Fruit fly (Drosophila melanogaster) whole organism, embryonic: Measurements from ENCODE around the gene Oseg1.
A peak's percentile ranks its signal among the peaks of the same experiment; 100 is the strongest.

ENCODE experiments used
- ATbp ChIP-seq: fragments of 200-800 bp; sonication (Bioruptor generic); optimal IDR thresholded peaks from 2 replicates; lab custom pipeline; 2017; ENCODE audit warnings: missing biosample characterization, mild to moderate bottlenecking, missing genetic modification characterization, missing genetic modification reagents
- Antp ChIP-seq: fragments of 200-800 bp; sonication (Bioruptor generic); optimal IDR thresholded peaks from 3 replicates; lab custom pipeline; 2016; ENCODE audit warnings: missing biosample characterization, missing genetic modification characterization
- B-H1 ChIP-seq: fragments of 200-800 bp; sonication (Bioruptor generic); IDR thresholded peaks from 3 replicates; pipeline ENCODE4 v1.3.6; 2022; ENCODE audit warnings: missing biosample characterization, missing genetic modification characterization
- Blimp-1 ChIP-seq: fragments of 200-800 bp; sonication (Bioruptor generic); optimal IDR thresholded peaks from 3 replicates; lab custom pipeline; 2018; ENCODE audit warnings: missing biosample characterization, missing genetic modification characterization, mild to moderate bottlenecking, moderate library complexity, missing genetic modification reagents
- BtbVII ChIP-seq: fragments of 200-800 bp; sonication (Bioruptor generic); optimal IDR thresholded peaks from 3 replicates; lab custom pipeline; 2017; ENCODE audit warnings: missing biosample characterization, mild to moderate bottlenecking, missing genetic modification characterization
- CG10147 ChIP-seq: fragments of 200-800 bp; sonication (Bioruptor generic); optimal IDR thresholded peaks from 2 replicates; lab custom pipeline; 2019; ENCODE audit warnings: missing biosample characterization, mild to moderate bottlenecking, missing genetic modification characterization, moderate library complexity
- CG10462 ChIP-seq: fragments of 200-800 bp; sonication (Bioruptor generic); optimal IDR thresholded peaks from 2 replicates; lab custom pipeline; 2016; ENCODE audit warnings: missing biosample characterization, missing genetic modification characterization
- CG11696 ChIP-seq: fragments of 200-800 bp; sonication (Bioruptor generic); IDR thresholded peaks from 2 replicates; pipeline ENCODE4 v1.3.6; 2022; ENCODE audit warnings: missing biosample characterization, missing genetic modification characterization
- CG12769 ChIP-seq: fragments of 200-800 bp; sonication (Bioruptor generic); optimal IDR thresholded peaks from 2 replicates; lab custom pipeline; 2019; ENCODE audit warnings: missing biosample characterization, mild to moderate bottlenecking, missing genetic modification characterization, moderate library complexity
- CG13624 ChIP-seq: fragments of 200-800 bp; sonication (Bioruptor generic); optimal IDR thresholded peaks from 2 replicates; lab custom pipeline; 2016; ENCODE audit warnings: missing biosample characterization, missing genetic modification characterization
- CG16779 ChIP-seq: fragments of 200-800 bp; sonication (Bioruptor generic); IDR thresholded peaks from 2 replicates; pipeline ENCODE4 v1.3.6; 2022; ENCODE audit warnings: missing biosample characterization, missing genetic modification characterization
- CG17802 ChIP-seq: fragments of 200-800 bp; sonication (Bioruptor generic); optimal IDR thresholded peaks from 2 replicates; lab custom pipeline; 2018; ENCODE audit warnings: missing biosample characterization, mild to moderate bottlenecking, missing genetic modification characterization, moderate library complexity
- CG17829 ChIP-seq: fragments of 200-800 bp; optimal IDR thresholded peaks from 2 replicates; lab custom pipeline; 2019; ENCODE audit warnings: missing biosample characterization, mild to moderate bottlenecking, missing genetic modification characterization, moderate library complexity
- CG18262 ChIP-seq: fragments of 200-800 bp; optimal IDR thresholded peaks from 3 replicates; lab custom pipeline; 2019; ENCODE audit warnings: missing biosample characterization, mild to moderate bottlenecking, missing genetic modification characterization, moderate library complexity
- CG18476 ChIP-seq: fragments of 200-800 bp; sonication (Bioruptor generic); optimal IDR thresholded peaks from 2 replicates; lab custom pipeline; 2016; ENCODE audit warnings: missing biosample characterization, mild to moderate bottlenecking, missing genetic modification characterization
- CG3847 ChIP-seq: fragments of 200-800 bp; sonication (Bioruptor generic); IDR thresholded peaks from 2 replicates; pipeline ENCODE4 v1.3.6; 2022; ENCODE audit warnings: missing biosample characterization, missing genetic modification characterization
- CG4707 ChIP-seq: fragments of 200-800 bp; sonication (Bioruptor generic); optimal IDR thresholded peaks from 2 replicates; lab custom pipeline; 2018; ENCODE audit warnings: missing biosample characterization, mild to moderate bottlenecking, missing genetic modification characterization, moderate library complexity
- CG4854 ChIP-seq: fragments of 200-800 bp; sonication (Bioruptor generic); optimal IDR thresholded peaks from 2 replicates; lab custom pipeline; 2016; ENCODE audit warnings: missing biosample characterization, missing genetic modification characterization, inconsistent platforms
- CG6683 ChIP-seq: fragments of 200-800 bp; sonication (Bioruptor generic); optimal IDR thresholded peaks from 2 replicates; lab custom pipeline; 2017; ENCODE audit warnings: missing biosample characterization, mild to moderate bottlenecking, missing genetic modification characterization, missing genetic modification reagents
- CG7839 ChIP-seq: fragments of 200-800 bp; sonication (Bioruptor generic); optimal IDR thresholded peaks from 3 replicates; lab custom pipeline; 2018; ENCODE audit warnings: missing biosample characterization, mild to moderate bottlenecking, missing genetic modification characterization, moderate library complexity
- CG8765 ChIP-seq: fragments of 200-800 bp; sonication (Bioruptor generic); IDR thresholded peaks from 2 replicates; pipeline ENCODE4 v1.3.6; 2022; ENCODE audit warnings: missing biosample characterization, missing genetic modification characterization
- CG9932 ChIP-seq: fragments of 200-800 bp; sonication (Bioruptor generic); IDR thresholded peaks from 2 replicates; pipeline ENCODE4 v1.3.6; 2022; ENCODE audit warnings: missing biosample characterization, missing genetic modification characterization
- Dref ChIP-seq: fragments of 200-800 bp; sonication (Bioruptor generic); IDR thresholded peaks from 2 replicates; pipeline ENCODE4 v1.3.6; 2022; ENCODE audit warnings: missing biosample characterization, missing genetic modification characterization
- H15 ChIP-seq: fragments of 200-800 bp; sonication (Bioruptor generic); IDR thresholded peaks from 3 replicates; pipeline ENCODE4 v1.3.6; 2022; ENCODE audit warnings: missing biosample characterization, missing genetic modification characterization
- H2.0 ChIP-seq: fragments of 200-800 bp; sonication (Bioruptor generic); IDR thresholded peaks from 2 replicates; pipeline ENCODE4 v1.3.6; 2022; ENCODE audit warnings: missing biosample characterization, missing genetic modification characterization
- Jarid2 ChIP-seq: fragments of 200-800 bp; sonication (Bioruptor generic); optimal IDR thresholded peaks from 3 replicates; lab custom pipeline; 2017; ENCODE audit warnings: mild to moderate bottlenecking, missing biosample characterization, missing genetic modification reagents, missing genetic modification characterization
- Scr ChIP-seq: fragments of 200-800 bp; sonication (Bioruptor generic); IDR thresholded peaks from 2 replicates; pipeline ENCODE4 v1.3.6; 2022; ENCODE audit warnings: missing biosample characterization, missing genetic modification characterization; ENCODE audit not compliant: partially characterized antibody
- Sox100B ChIP-seq: fragments of 200-800 bp; sonication (Bioruptor generic); optimal IDR thresholded peaks from 3 replicates; lab custom pipeline; 2018; ENCODE audit warnings: missing biosample characterization, mild to moderate bottlenecking, missing genetic modification characterization
- Sry-β ChIP-seq: fragments of 200-800 bp; sonication (Bioruptor generic); optimal IDR thresholded peaks from 2 replicates; lab custom pipeline; 2018; ENCODE audit warnings: missing biosample characterization, mild to moderate bottlenecking, missing genetic modification characterization, moderate library complexity
- ab ChIP-seq: fragments of 200-800 bp; sonication (Bioruptor generic); optimal IDR thresholded peaks from 2 replicates; lab custom pipeline; 2016; ENCODE audit warnings: missing biosample characterization, missing genetic modification characterization
- bigmax ChIP-seq: fragments of 200-800 bp; sonication (Bioruptor generic); optimal IDR thresholded peaks from 2 replicates; lab custom pipeline; 2018; ENCODE audit warnings: missing biosample characterization, mild to moderate bottlenecking, missing genetic modification characterization
- dysf ChIP-seq: fragments of 200-800 bp; sonication (Bioruptor generic); IDR thresholded peaks from 3 replicates; pipeline ENCODE4 v1.3.6; 2022; ENCODE audit warnings: missing biosample characterization, missing genetic modification characterization
- fd64A ChIP-seq: fragments of 200-800 bp; sonication (Bioruptor generic); optimal IDR thresholded peaks from 3 replicates; lab custom pipeline; 2018; ENCODE audit warnings: missing biosample characterization, mild to moderate bottlenecking, missing genetic modification characterization
- fru ChIP-seq: fragments of >200 bp; optimal IDR thresholded peaks from 2 replicates; lab custom pipeline; 2017
- grn ChIP-seq: fragments of 200-800 bp; sonication (Bioruptor generic); optimal IDR thresholded peaks from 3 replicates; lab custom pipeline; 2017; ENCODE audit warnings: missing biosample characterization, missing genetic modification characterization
- gsb-n ChIP-seq: fragments of 200-800 bp; sonication (Bioruptor generic); optimal IDR thresholded peaks from 3 replicates; lab custom pipeline; 2018; ENCODE audit warnings: missing biosample characterization, mild to moderate bottlenecking, missing genetic modification characterization
- hb ChIP-seq: fragments of 200-800 bp; sonication (Bioruptor generic); IDR thresholded peaks from 3 replicates; pipeline ENCODE4 v1.3.6; 2022; ENCODE audit warnings: missing biosample characterization, missing genetic modification characterization; ENCODE audit not compliant: partially characterized antibody
- lov ChIP-seq, 2 experiments: fragments of 200-800 bp in 1 of 2; fragments of >200 bp in 1 of 2; sonication (Bioruptor generic) in 1 of 2; IDR thresholded peaks in 1 of 2; optimal IDR thresholded peaks in 1 of 2; 2 replicates in 1 of 2; 3 replicates in 1 of 2; pipeline versions ENCODE4 v1.3.6 to Lab custom; 2017 to 2022; ENCODE audit warnings: missing biosample characterization in 1 of 2, missing genetic modification characterization in 1 of 2
- luna ChIP-seq: fragments of 200-800 bp; sonication (Bioruptor generic); optimal IDR thresholded peaks from 2 replicates; lab custom pipeline; 2016; ENCODE audit warnings: missing biosample characterization, missing genetic modification characterization
- maf-S ChIP-seq: fragments of 200-800 bp; sonication (Bioruptor generic); optimal IDR thresholded peaks from 2 replicates; lab custom pipeline; 2016; ENCODE audit warnings: missing biosample characterization, missing genetic modification characterization
- org-1 ChIP-seq: fragments of 200-800 bp; sonication (Bioruptor generic); optimal IDR thresholded peaks from 2 replicates; lab custom pipeline; 2017; ENCODE audit warnings: missing biosample characterization, missing genetic modification characterization
- peb ChIP-seq: fragments of 200-800 bp; sonication (Bioruptor generic); IDR thresholded peaks from 2 replicates; pipeline ENCODE4 v1.3.6; 2022; ENCODE audit warnings: missing biosample characterization, missing genetic modification characterization
- pfk ChIP-seq: fragments of 200-800 bp; sonication (Bioruptor generic); optimal IDR thresholded peaks from 2 replicates; lab custom pipeline; 2018; ENCODE audit warnings: missing biosample characterization, mild to moderate bottlenecking, missing genetic modification characterization, moderate library complexity
- run ChIP-seq: fragments of 200-800 bp; sonication (Bioruptor generic); optimal IDR thresholded peaks from 3 replicates; lab custom pipeline; 2018; ENCODE audit warnings: missing biosample characterization, mild to moderate bottlenecking, missing genetic modification characterization
- slou ChIP-seq: fragments of 200-800 bp; sonication (Bioruptor generic); optimal IDR thresholded peaks from 3 replicates; lab custom pipeline; 2016; ENCODE audit warnings: missing biosample characterization, missing genetic modification characterization
- tx ChIP-seq: fragments of 200-800 bp; sonication (Bioruptor generic); optimal IDR thresholded peaks from 2 replicates; lab custom pipeline; 2016; ENCODE audit warnings: missing biosample characterization, missing genetic modification characterization
- z ChIP-seq: fragments of 200-800 bp; sonication (Bioruptor generic); IDR thresholded peaks from 3 replicates; pipeline ENCODE4 v1.3.6; 2022; ENCODE audit warnings: missing biosample characterization, missing genetic modification characterization
- zen ChIP-seq: fragments of 200-800 bp; sonication (Bioruptor generic); optimal IDR thresholded peaks from 3 replicates; lab custom pipeline; 2018; ENCODE audit warnings: missing biosample characterization, mild to moderate bottlenecking, missing genetic modification characterization, moderate library complexity
- zfh2 ChIP-seq: fragments of 200-800 bp; sonication (Bioruptor generic); optimal IDR thresholded peaks from 2 replicates; lab custom pipeline; 2016; ENCODE audit warnings: missing biosample characterization, missing genetic modification characterization

Gene Oseg1

dm6 chr3L:8458767-8459614 lies 46.4 kb upstream of the Oseg1 start (continued):
- TF ChIP-seq pfk (GFP tag; lab: Kevin White, UChicago) (no peak), CG3847 (GFP tag; lab: Robert Waterston, UW) (no peak), CG17829 (peak; percentile 18), peb (GFP tag; lab: Robert Waterston, UW) (no peak), CG17802 (tag; lab: Kevin White, UChicago) (no peak), CG16779 (GFP tag; lab: Robert Waterston, UW) (no peak), Dref (GFP tag; lab: Robert Waterston, UW) (no peak), ab (GFP tag; lab: Kevin White, UChicago) (no peak), CG6683 (GFP tag; lab: Kevin White, UChicago) (no peak), CG11696 (GFP tag; lab: Robert Waterston, UW) (no peak), CG7839 (peak; percentile 15), bigmax (GFP tag; lab: Kevin White, UChicago) (no peak), fd64A (GFP tag; lab: Kevin White, UChicago) (no peak), gsb-n (tag; lab: Kevin White, UChicago) (peak; percentile 60), zen (tag; lab: Kevin White, UChicago) (no peak), CG13624 (GFP tag; lab: Kevin White, UChicago) (no peak), ATbp (GFP tag; lab: Kevin White, UChicago) (peak; percentile 0), CG10147 (peak; percentile 4), tx (GFP tag; lab: Kevin White, UChicago) (no peak), z (peak; percentile 93), lov (optimal IDR thresholded peaks at IDR 0.05; lab: Kevin White, UChicago) (no peak), lov (GFP tag; IDR thresholded peaks at IDR 0.05; lab: Robert Waterston, UW) (no peak), H2.0 (GFP tag; lab: Robert Waterston, UW) (no peak), dysf (GFP tag; lab: Robert Waterston, UW) (no peak), CG4854 (GFP tag; lab: Kevin White, UChicago) (no peak), Blimp-1 (GFP tag; lab: Kevin White, UChicago) (peak; percentile 12), CG9932 (GFP tag; lab: Robert Waterston, UW) (no peak), grn (GFP tag; lab: Kevin White, UChicago) (no peak), CG8765 (no peak), H15 (no peak), Sox100B (GFP tag; lab: Kevin White, UChicago) (no peak), Antp (GFP tag; lab: Kevin White, UChicago) (no peak), zfh2 (GFP tag; lab: Kevin White, UChicago) (no peak), Jarid2 (GFP tag; lab: Kevin White, UChicago) (no peak), CG18476 (GFP tag; lab: Kevin White, UChicago) (no peak), CG18262 (tag; lab: Kevin White, UChicago) (peak; percentile 53), CG12769 (tag; lab: Kevin White, UChicago) (no peak), org-1 (GFP tag; lab: Kevin White, UChicago) (no peak), fru (no peak), Sry-β (no peak), Scr (GFP tag; lab: Robert Waterston, UW) (0 out of 2 replicates have a peak, but pooled peaks have one; percentile 14), CG10462 (GFP tag; lab: Kevin White, UChicago) (no peak), CG4707 (GFP tag; lab: Kevin White, UChicago) (peak; percentile 9), slou (no peak), BtbVII (GFP tag; lab: Kevin White, UChicago) (peak; percentile 2), luna (GFP tag; lab: Kevin White, UChicago) (no peak), B-H1 (GFP tag; lab: Robert Waterston, UW) (no peak), run (no peak), maf-S (GFP tag; lab: Kevin White, UChicago) (no peak), hb (GFP tag; lab: Robert Waterston, UW) (no peak)
